Worm (Caenorhabditis elegans): Measurements from ENCODE around the gene C06A12.3.
A peak's percentile ranks its signal among the peaks of the same experiment; 100 is the strongest.

Gene C06A12.3

DNA sequence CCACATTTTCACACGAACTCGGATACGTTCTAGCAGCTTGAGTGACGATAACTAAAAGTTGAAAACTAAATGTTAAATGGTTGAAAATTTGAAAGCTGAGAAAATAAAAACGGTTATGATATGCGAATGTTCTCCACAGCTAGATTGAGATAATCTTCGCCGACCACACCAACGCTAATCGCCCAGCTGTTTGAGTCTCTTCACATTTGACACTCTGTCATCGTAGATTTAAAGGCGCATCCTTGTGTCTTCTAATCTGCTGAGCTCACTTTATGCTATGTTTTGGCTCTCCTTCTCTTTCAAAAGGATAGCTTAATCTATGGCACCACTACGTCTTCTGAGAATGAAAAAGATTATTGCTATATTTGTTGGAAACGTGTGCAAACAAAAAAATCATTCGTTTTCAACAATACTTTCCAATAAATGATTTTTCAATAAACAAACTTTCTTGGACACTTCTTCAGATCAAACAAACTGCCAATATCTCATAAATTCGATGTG is 35.6 kb downstream of the C06A12.3 start, which contains the start of gene F11E6.10:
F11E6.10 (minus strand) TSS at position 51 of the 501 bp plus-strand sequence.
- TF ChIP-seq nhr-2 (tag; optimal IDR thresholded peaks at IDR 0.05) (no peak), ham-2 (GFP tag; optimal IDR thresholded peaks at IDR 0.05) (no peak), snpc-4 (tag; optimal IDR thresholded peaks at IDR 0.05) (no peak), lin-32 (GFP tag; optimal IDR thresholded peaks at IDR 0.05) (no peak), elt-1 (tag; optimal IDR thresholded peaks at IDR 0.05; ENCODE audit: borderline replicate concordance, insufficient read depth) (no peak), zip-8 (tag; optimal IDR thresholded peaks at IDR 0.05) (no peak), flh-1 (GFP tag; optimal IDR thresholded peaks at IDR 0.05) (no peak), bed-3 (GFP tag; optimal IDR thresholded peaks at IDR 0.05) (no peak)

DNA sequence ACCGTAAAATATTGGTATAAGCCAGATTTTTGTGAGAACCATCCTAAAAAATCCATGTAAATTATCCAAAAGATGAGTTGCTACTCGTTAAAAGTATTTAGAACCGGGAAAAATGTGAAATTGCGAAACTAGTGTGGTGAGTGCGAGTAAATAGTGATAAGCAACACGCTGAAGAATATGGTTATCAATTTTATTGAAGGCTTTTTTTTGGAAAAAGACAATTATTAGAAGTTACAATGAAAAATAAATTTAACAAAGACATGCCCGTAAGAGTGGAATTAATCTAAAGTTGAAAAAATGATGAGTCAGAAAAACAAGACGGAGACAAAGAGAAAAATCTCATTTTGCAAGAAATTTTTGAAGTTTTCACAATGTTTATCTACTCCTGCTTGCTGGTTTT is 38.4 kb downstream of the C06A12.3 start, which contains the start of gene F11E6.6:
F11E6.6 (minus strand) TSS at position 101 of the 400 bp plus-strand sequence.
- TF ChIP-seq hlh-1 (tag; optimal IDR thresholded peaks at IDR 0.05): no peak
- TF ChIP-seq lsy-2 (tag; optimal IDR thresholded peaks at IDR 0.05): no peak
- no peak for TF ChIP-seq ces-1 (GFP tag; optimal IDR thresholded peaks at IDR 0.05)
- no peak for TF ChIP-seq ztf-11 (tag; optimal IDR thresholded peaks at IDR 0.05)
- TF ChIP-seq zip-8 (tag; optimal IDR thresholded peaks at IDR 0.05): no peak
- TF ChIP-seq tbx-8 (GFP tag; optimal IDR thresholded peaks at IDR 0.05): no peak
- no peak for TF ChIP-seq ham-2 (GFP tag; optimal IDR thresholded peaks at IDR 0.05)
- TF ChIP-seq nhr-12 (tag; optimal IDR thresholded peaks at IDR 0.05): no peak
- TF ChIP-seq bed-3 (GFP tag; optimal IDR thresholded peaks at IDR 0.05): no peak
- TF ChIP-seq elt-1 (tag; optimal IDR thresholded peaks at IDR 0.05; ENCODE audit: borderline replicate concordance, insufficient read depth): no peak
- TF ChIP-seq sem-2 (GFP tag; optimal IDR thresholded peaks at IDR 0.05): no peak
- TF ChIP-seq mls-2 (tag; optimal IDR thresholded peaks at IDR 0.05): no peak
- TF ChIP-seq snpc-4 (tag; optimal IDR thresholded peaks at IDR 0.05): no peak
- no peak for TF ChIP-seq mep-1 (tag; optimal IDR thresholded peaks at IDR 0.05)
- TF ChIP-seq cnd-1 (tag; optimal IDR thresholded peaks at IDR 0.05): no peak
- TF ChIP-seq unc-62 (GFP tag; optimal IDR thresholded peaks at IDR 0.05): no peak

DNA sequence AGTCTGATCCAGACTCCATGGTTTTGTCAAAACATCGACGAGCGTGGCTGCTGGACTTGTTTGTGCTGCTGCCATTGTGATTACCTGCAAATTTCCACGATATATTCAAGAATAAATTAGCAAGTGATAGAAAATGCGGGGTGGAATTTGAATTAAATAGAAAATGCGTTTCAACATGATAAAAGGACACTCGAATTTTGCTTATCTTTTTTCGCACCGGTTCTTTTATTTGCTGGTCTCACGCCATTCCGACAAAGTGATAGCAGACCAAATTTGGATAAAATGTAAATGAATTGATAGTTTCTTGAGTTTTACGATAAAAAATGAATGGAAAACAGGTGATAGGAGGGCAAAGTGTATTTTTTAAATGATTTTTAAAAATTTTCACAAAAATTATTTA is 39.8 kb downstream of the C06A12.3 start, which contains the start of gene elo-2:
elo-2 (minus strand) TSS at position 84 of the 400 bp plus-strand sequence.
- TF ChIP-seq lin-32 (GFP tag; optimal IDR thresholded peaks at IDR 0.05): no peak
- TF ChIP-seq sptf-1 (tag; optimal IDR thresholded peaks at IDR 0.05): no peak
- TF ChIP-seq ceh-83 (GFP tag; optimal IDR thresholded peaks at IDR 0.05): no peak
- TF ChIP-seq hlh-1 (tag; optimal IDR thresholded peaks at IDR 0.05): no peak
- no peak for TF ChIP-seq ham-2 (GFP tag; optimal IDR thresholded peaks at IDR 0.05)
- TF ChIP-seq nhr-2 (tag; optimal IDR thresholded peaks at IDR 0.05): no peak
- TF ChIP-seq ceh-43 (GFP tag; optimal IDR thresholded peaks at IDR 0.05): no peak
- no peak for TF ChIP-seq mab-5 (tag; optimal IDR thresholded peaks at IDR 0.05)
- no peak for TF ChIP-seq unc-62 (GFP tag; optimal IDR thresholded peaks at IDR 0.05)
- no peak for TF ChIP-seq elt-1 (tag; optimal IDR thresholded peaks at IDR 0.05; ENCODE audit: borderline replicate concordance, insufficient read depth)
- TF ChIP-seq cnd-1 (tag; optimal IDR thresholded peaks at IDR 0.05): no peak
- no peak for TF ChIP-seq nhr-28 (tag; optimal IDR thresholded peaks at IDR 0.05)
- TF ChIP-seq tbx-8 (GFP tag; optimal IDR thresholded peaks at IDR 0.05): no peak
- no peak for TF ChIP-seq mep-1 (tag; optimal IDR thresholded peaks at IDR 0.05)
- TF ChIP-seq flh-1 (GFP tag; optimal IDR thresholded peaks at IDR 0.05): no peak
- no peak for TF ChIP-seq mls-2 (tag; optimal IDR thresholded peaks at IDR 0.05)
- no peak for TF ChIP-seq nhr-76 (tag; optimal IDR thresholded peaks at IDR 0.05)
- TF ChIP-seq M03D4.4 (tag; optimal IDR thresholded peaks at IDR 0.05): no peak
- TF ChIP-seq elt-3 (tag; optimal IDR thresholded peaks at IDR 0.05): no peak

DNA sequence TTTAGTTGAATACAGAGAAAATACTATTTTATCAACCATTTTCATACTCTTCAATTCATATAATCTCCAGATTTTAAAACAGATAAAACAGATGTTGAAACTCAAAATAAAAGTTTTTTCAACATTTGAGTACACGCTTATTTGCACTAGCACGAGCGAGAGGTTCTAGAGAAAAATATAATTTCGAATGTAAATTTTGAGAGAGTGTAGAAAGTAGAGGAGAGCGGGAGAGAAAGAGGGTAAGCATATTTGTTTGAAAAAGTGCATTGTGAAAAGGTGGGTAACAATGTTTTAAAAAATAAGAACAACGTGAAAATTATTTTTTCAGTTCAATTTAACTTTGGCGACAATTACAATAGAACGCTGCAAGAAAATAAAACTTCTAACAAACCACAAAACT is 40.3 kb downstream of the C06A12.3 start:
- TF ChIP-seq ces-1 (GFP tag; optimal IDR thresholded peaks at IDR 0.05): peak; percentile 74
- TF ChIP-seq unc-120 (tag; optimal IDR thresholded peaks at IDR 0.05; ENCODE audit: poor library complexity, severe bottlenecking): peak; percentile 18
- TF ChIP-seq bed-3 (GFP tag; optimal IDR thresholded peaks at IDR 0.05): no peak

DNA sequence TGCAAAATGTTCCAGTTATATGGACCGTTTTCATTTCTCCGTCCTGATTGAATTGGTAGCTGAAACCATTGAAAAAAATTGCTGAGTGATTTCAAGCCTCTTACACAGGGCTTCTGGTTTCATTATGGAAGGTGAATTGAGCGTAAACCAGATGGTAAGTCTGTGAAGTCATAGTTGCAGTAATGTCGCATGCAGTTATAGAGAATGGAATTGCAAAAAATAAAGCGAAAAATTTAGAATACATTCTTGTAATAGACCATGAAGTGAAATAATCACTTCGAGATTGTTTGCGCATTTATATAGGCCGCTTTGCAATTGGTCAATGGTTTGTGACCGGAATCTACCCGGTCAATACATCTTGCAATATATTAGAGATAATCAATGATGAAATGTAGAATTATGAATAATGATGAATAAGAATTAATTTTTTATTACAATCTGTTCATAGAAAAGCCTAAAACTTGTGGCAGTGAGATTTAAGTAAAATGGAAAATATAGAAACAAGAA is 42.6 kb downstream of the C06A12.3 start, which contains the start of gene F11E6.4:
F11E6.4 (minus strand) TSS at position 259 of the 507 bp plus-strand sequence.
- no peak for TF ChIP-seq ceh-43 (GFP tag; optimal IDR thresholded peaks at IDR 0.05)
- no peak for TF ChIP-seq unc-62 (GFP tag; optimal IDR thresholded peaks at IDR 0.05)
- no peak for TF ChIP-seq tbx-8 (GFP tag; optimal IDR thresholded peaks at IDR 0.05)
- TF ChIP-seq blmp-1 (tag; optimal IDR thresholded peaks at IDR 0.05): no peak
- no peak for TF ChIP-seq elt-3 (tag; optimal IDR thresholded peaks at IDR 0.05)
- no peak for TF ChIP-seq lin-13 (tag; optimal IDR thresholded peaks at IDR 0.05)
